Worm (Caenorhabditis elegans) whole organism, L1 larva: Measurements from ENCODE around the gene F54C8.6.

Source experiments
- C34B4.2 ChIP-seq: sonication (generic microtip); optimal IDR thresholded peaks from 2 replicates; lab custom pipeline; 2017; ENCODE audit warnings: mild to moderate bottlenecking, missing genetic modification characterization, missing compliant biosample characterization
- F16B12.6 ChIP-seq: fragments of 150-350 bp; optimal IDR thresholded peaks from 2 replicates; lab custom pipeline; 2014; ENCODE audit warnings: missing biosample characterization, missing genetic modification characterization
- Y116A8C.19 ChIP-seq: sonication (generic microtip); optimal IDR thresholded peaks from 2 replicates; lab custom pipeline; 2016; ENCODE audit warnings: missing compliant biosample characterization, missing genetic modification characterization, borderline replicate concordance
- aha-1 ChIP-seq: fragments of 150-350 bp; optimal IDR thresholded peaks from 2 replicates; lab custom pipeline; 2014; ENCODE audit warnings: missing biosample characterization, missing genetic modification characterization
- alr-1 ChIP-seq: fragments of 200-800 bp; sonication (Bioruptor generic); optimal IDR thresholded peaks from 2 replicates; lab custom pipeline; 2018; ENCODE audit warnings: borderline replicate concordance, mild to moderate bottlenecking, missing genetic modification characterization, missing compliant biosample characterization
- ama-1 ChIP-seq: fragments of 150-350 bp; optimal IDR thresholded peaks from 2 replicates; lab custom pipeline; 2014
- blmp-1 ChIP-seq: fragments of 150-350 bp; optimal IDR thresholded peaks from 2 replicates; lab custom pipeline; 2014; ENCODE audit warnings: missing biosample characterization, missing genetic modification characterization
- ceh-8 ChIP-seq: fragments of 200-800 bp; sonication (Bioruptor generic); optimal IDR thresholded peaks from 2 replicates; lab custom pipeline; 2018; ENCODE audit warnings: mild to moderate bottlenecking, missing genetic modification characterization, moderate library complexity, missing compliant biosample characterization
- ceh-82 ChIP-seq, 3 experiments: fragments of 150-350 bp in 1 of 3; sonication (generic microtip) in 2 of 3; optimal IDR thresholded peaks; 2 replicates each; lab custom pipeline; 2014 to 2017; ENCODE audit warnings: missing biosample characterization in 3 of 3, missing genetic modification characterization in 3 of 3
- ces-1 ChIP-seq: fragments of 150-350 bp; optimal IDR thresholded peaks from 2 replicates; lab custom pipeline; 2014; ENCODE audit warnings: missing biosample characterization, missing genetic modification reagents, missing genetic modification characterization
- efl-1 ChIP-seq, 4 experiments: fragments of 150-350 bp; optimal IDR thresholded peaks in 3 of 4; peaks in 1 of 4; 1 replicate in 1 of 4; 2 replicates in 3 of 4; lab custom pipeline; 2014; ENCODE audit warnings: missing biosample characterization in 2 of 4, missing genetic modification characterization in 2 of 4, missing genetic modification reagents in 2 of 4
- egl-13 ChIP-seq: sonication (generic microtip); optimal IDR thresholded peaks from 2 replicates; lab custom pipeline; 2016; ENCODE audit warnings: missing genotype, missing genetic modification reagents, missing genetic modification characterization, missing compliant biosample characterization
- fkh-10 ChIP-seq: sonication (generic microtip); optimal IDR thresholded peaks from 2 replicates; lab custom pipeline; 2017; ENCODE audit warnings: missing biosample characterization, missing genetic modification reagents, missing genetic modification characterization
- fkh-8 ChIP-seq: sonication (generic microtip); optimal IDR thresholded peaks from 2 replicates; lab custom pipeline; 2016; ENCODE audit warnings: mild to moderate bottlenecking, missing genetic modification characterization, missing compliant biosample characterization
- hlh-17 ChIP-seq: fragments of 200-800 bp; sonication (Bioruptor generic); optimal IDR thresholded peaks from 2 replicates; lab custom pipeline; 2018; ENCODE audit warnings: missing genetic modification characterization, mild to moderate bottlenecking, missing compliant biosample characterization, moderate library complexity, borderline replicate concordance
- hlh-4 ChIP-seq: sonication (generic microtip); optimal IDR thresholded peaks from 2 replicates; lab custom pipeline; 2016; ENCODE audit warnings: mild to moderate bottlenecking, missing genetic modification characterization, missing compliant biosample characterization
- hpl-2 ChIP-seq: fragments of 150-350 bp; optimal IDR thresholded peaks from 2 replicates; lab custom pipeline; 2014; ENCODE audit warnings: missing biosample characterization, missing genetic modification reagents, missing genetic modification characterization
- isw-1 ChIP-seq: fragments of 200-800 bp; sonication (Bioruptor generic); IDR thresholded peaks from 2 replicates; pipeline ENCODE4 v1.3.6; 2022; ENCODE audit warnings: missing genetic modification characterization, missing compliant biosample characterization
- lin-14 ChIP-seq: fragments of 200-800 bp; sonication (Bioruptor generic); optimal IDR thresholded peaks from 2 replicates; lab custom pipeline; 2018; ENCODE audit warnings: mild to moderate bottlenecking, missing genetic modification characterization, moderate library complexity, missing compliant biosample characterization
- lin-15B ChIP-seq: fragments of 150-350 bp; sonication (generic microtip); optimal IDR thresholded peaks from 3 replicates; lab custom pipeline; 2014; ENCODE audit warnings: missing biosample characterization, missing genetic modification characterization
- lin-39 ChIP-seq: fragments of 150-350 bp; optimal IDR thresholded peaks from 2 replicates; lab custom pipeline; 2014; ENCODE audit warnings: missing biosample characterization, missing genetic modification reagents, missing genetic modification characterization
- lsy-2 ChIP-seq, 2 experiments: fragments of 150-350 bp; optimal IDR thresholded peaks; 2 replicates each; lab custom pipeline; 2014; ENCODE audit warnings: missing biosample characterization in 2 of 2, missing genetic modification characterization in 2 of 2
- mef-2 ChIP-seq: fragments of 150-350 bp; optimal IDR thresholded peaks from 2 replicates; lab custom pipeline; 2014; ENCODE audit warnings: missing biosample characterization, missing genetic modification characterization
- mep-1 ChIP-seq: fragments of 150-350 bp; optimal IDR thresholded peaks from 2 replicates; lab custom pipeline; 2014; ENCODE audit warnings: missing biosample characterization, missing genetic modification characterization
- nhr-11 ChIP-seq: fragments of 150-350 bp; optimal IDR thresholded peaks from 2 replicates; lab custom pipeline; 2014; ENCODE audit warnings: missing biosample characterization, missing genetic modification characterization
- nhr-19 ChIP-seq: fragments of 200-800 bp; sonication (Bioruptor generic); conservative IDR thresholded peaks from 2 replicates; pipeline ENCODE4 v1.3.6; 2022; ENCODE audit warnings: missing genetic modification characterization, missing compliant biosample characterization
- nhr-28 ChIP-seq: fragments of 150-350 bp; optimal IDR thresholded peaks from 2 replicates; lab custom pipeline; 2014; ENCODE audit warnings: missing biosample characterization, missing genetic modification characterization
- nhr-47 ChIP-seq: sonication (generic microtip); optimal IDR thresholded peaks from 2 replicates; lab custom pipeline; 2016; ENCODE audit warnings: mild to moderate bottlenecking, missing genetic modification characterization, moderate library complexity, missing compliant biosample characterization
- nhr-77 ChIP-seq: fragments of 150-350 bp; optimal IDR thresholded peaks from 2 replicates; lab custom pipeline; 2014; ENCODE audit warnings: missing biosample characterization, missing genetic modification characterization
- pqm-1 ChIP-seq: sonication (generic microtip); optimal IDR thresholded peaks from 3 replicates; lab custom pipeline; 2017; ENCODE audit warnings: missing biosample characterization, missing genetic modification characterization
- skn-1 ChIP-seq: fragments of 150-350 bp; optimal IDR thresholded peaks from 2 replicates; lab custom pipeline; 2014; ENCODE audit warnings: missing biosample characterization, missing genetic modification characterization
- sptf-1 ChIP-seq: fragments of 150-350 bp; optimal IDR thresholded peaks from 2 replicates; lab custom pipeline; 2014; ENCODE audit warnings: missing biosample characterization, missing genetic modification characterization
- sup-37 ChIP-seq: fragments of 200-800 bp; sonication (Bioruptor generic); optimal IDR thresholded peaks from 2 replicates; lab custom pipeline; 2018; ENCODE audit warnings: mild to moderate bottlenecking, missing genetic modification characterization, missing compliant biosample characterization
- unc-86 ChIP-seq: sonication (generic microtip); optimal IDR thresholded peaks from 2 replicates; lab custom pipeline; 2016; ENCODE audit warnings: missing genetic modification characterization, missing compliant biosample characterization
- xbp-1 ChIP-seq: sonication (generic microtip); optimal IDR thresholded peaks from 2 replicates; lab custom pipeline; 2016; ENCODE audit warnings: missing genetic modification characterization, missing compliant biosample characterization
- zag-1 ChIP-seq: fragments of 150-350 bp; optimal IDR thresholded peaks from 2 replicates; lab custom pipeline; 2014; ENCODE audit warnings: missing biosample characterization, missing genetic modification characterization
- ztf-4 ChIP-seq: fragments of 150-350 bp; optimal IDR thresholded peaks from 2 replicates; lab custom pipeline; 2014; ENCODE audit warnings: missing biosample characterization, missing genetic modification characterization

F54C8.6 gene

ce11 chrIII:9449831-9450230 lies at the start of gene F54C8.6:
F54C8.6 (minus strand) TSS chrIII:9449931.
- TF ChIP-seq nhr-77 (tag; lab: Kevin White, UChicago) = no peak
- TF ChIP-seq unc-86 (tag; lab: Kevin White, UChicago) = no peak
- TF ChIP-seq lin-15B (tag; lab: Kevin White, UChicago) = no peak
- no peak for TF ChIP-seq F16B12.6 (tag; lab: Kevin White, UChicago)
- no peak for TF ChIP-seq zag-1
- TF ChIP-seq fkh-10 = no peak
- TF ChIP-seq ces-1 (GFP tag; lab: Kevin White, UChicago) = no peak
- no peak for TF ChIP-seq isw-1
- TF ChIP-seq nhr-19 = no peak
- no peak for TF ChIP-seq ceh-8
- TF ChIP-seq aha-1 (tag; lab: Kevin White, UChicago) = no peak
- TF ChIP-seq hpl-2 (GFP tag; lab: Kevin White, UChicago) = no peak
- no peak for TF ChIP-seq mef-2
- no peak for TF ChIP-seq xbp-1 (tag; lab: Kevin White, UChicago)
- TF ChIP-seq nhr-47 = no peak
- no peak for TF ChIP-seq nhr-28 (tag; lab: Kevin White, UChicago)
- no peak for TF ChIP-seq ceh-82 (tag; optimal IDR thresholded peaks at IDR 0.05; lab: Kevin White, UChicago)
- no peak for TF ChIP-seq hlh-17
- no peak for TF ChIP-seq sptf-1 (tag; lab: Kevin White, UChicago)
- no peak for TF ChIP-seq lsy-2 (tag; optimal IDR thresholded peaks at IDR 0.05; lab: Kevin White, UChicago)

ce11 chrIII:9497412-9497811 lies 47.7 kb upstream of the F54C8.6 start:
- TF ChIP-seq egl-13 (tag; lab: Kevin White, UChicago) (no peak), Y116A8C.19 (tag; lab: Kevin White, UChicago) (no peak), pqm-1 (tag; lab: Kevin White, UChicago) (no peak), blmp-1 (tag; lab: Kevin White, UChicago) (no peak), nhr-47 (no peak), mep-1 (no peak), lin-39 (no peak), C34B4.2 (tag; lab: Kevin White, UChicago) (no peak), lsy-2 (tag; optimal IDR thresholded peaks at IDR 0.05; lab: Kevin White, UChicago) (no peak), fkh-8 (no peak), ztf-4 (tag; lab: Kevin White, UChicago) (no peak), ceh-8 (no peak), nhr-11 (tag; lab: Kevin White, UChicago) (no peak), lin-14 (GFP tag; lab: Kevin White, UChicago) (no peak), hlh-4 (no peak), sup-37 (GFP tag; lab: Kevin White, UChicago) (no peak), ama-1 (no peak), efl-1 (optimal IDR thresholded peaks at IDR 0.05; lab: Kevin White, UChicago) (no peak), efl-1 (GFP tag; optimal IDR thresholded peaks at IDR 0.05 in 1 of 2; lab: Kevin White, UChicago) (no peak), hlh-17 (no peak), skn-1 (tag; lab: Kevin White, UChicago) (no peak)
- TF ChIP-seq, all 84 proteins: peak for 0

- TF ChIP-seq efl-1 (optimal IDR thresholded peaks at IDR 0.05; lab: Kevin White, UChicago) = no peak
- peak in 1 of 2 experiments; percentile 90 for TF ChIP-seq efl-1 (GFP tag; optimal IDR thresholded peaks at IDR 0.05 in 1 of 2; lab: Kevin White, UChicago)
- no peak for TF ChIP-seq alr-1 (tag; lab: Kevin White, UChicago)
Measured at ce11 chrIII:9496083-9496482, 46.4 kb upstream of the F54C8.6 start.

ce11 chrIII:9494209-9494608 lies 44.5 kb upstream of the F54C8.6 start:
- TF ChIP-seq efl-1 (optimal IDR thresholded peaks at IDR 0.05; lab: Kevin White, UChicago) (no peak), efl-1 (GFP tag; optimal IDR thresholded peaks at IDR 0.05 in 1 of 2; lab: Kevin White, UChicago) (peak in 1 of 2 experiments; percentile 91), nhr-77 (tag; lab: Kevin White, UChicago) (no peak)
- TF ChIP-seq, all 84 proteins: peak for 1
